Worm (Caenorhabditis elegans): Measurements from ENCODE around the gene srbc-17.

DNA sequence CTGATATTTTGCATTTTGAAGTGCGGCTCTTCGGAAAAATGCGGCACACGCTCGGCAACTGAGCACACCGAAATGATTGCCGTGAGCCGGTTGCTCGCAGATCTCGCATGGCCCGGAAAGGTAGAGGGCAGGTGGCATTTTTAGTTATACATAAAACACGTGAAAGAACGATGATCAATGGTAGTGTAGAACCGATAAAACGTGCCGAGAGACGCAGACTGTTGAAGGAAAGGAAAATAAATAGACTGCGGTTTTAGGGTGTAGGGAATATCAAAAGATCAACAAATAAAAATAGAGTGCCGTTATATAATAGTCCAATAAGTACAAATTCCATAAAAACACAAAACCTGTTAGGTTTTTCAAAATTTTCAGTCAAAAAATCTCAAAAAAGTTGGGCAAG lies 34.4 kb downstream of the srbc-17 start, which contains the start of gene nhr-133:
- TF ChIP-seq elt-3 (tag; optimal IDR thresholded peaks at IDR 0.05): no peak
- no peak for TF ChIP-seq ceh-88 (GFP tag; IDR thresholded peaks at IDR 0.05)
- peak in 1 of 2 experiments; percentile 17 for TF ChIP-seq efl-1 (optimal IDR thresholded peaks at IDR 0.05)
- no peak for TF ChIP-seq efl-1 (GFP tag; optimal IDR thresholded peaks at IDR 0.05 in 1 of 2)
- TF ChIP-seq mdl-1 (tag; optimal IDR thresholded peaks at IDR 0.05): peak in 1 of 2 experiments; percentile 62
- TF ChIP-seq nhr-11 (tag; optimal IDR thresholded peaks at IDR 0.05): no peak

Data from whole organism, L1 larva.